Worm (Caenorhabditis elegans) whole organism, young adult: ENCODE measurements around the gene K02E11.3.

Source experiments
- athp-1 ChIP-seq: sonication (generic microtip); optimal IDR thresholded peaks from 2 replicates; lab custom pipeline; 2017; ENCODE audit warnings: mild to moderate bottlenecking, missing genetic modification characterization, missing compliant biosample characterization
- chd-7 ChIP-seq: sonication (generic microtip); optimal IDR thresholded peaks from 2 replicates; lab custom pipeline; 2016; ENCODE audit warnings: mild to moderate bottlenecking, missing genetic modification characterization, moderate library complexity, missing compliant biosample characterization
- gei-17 ChIP-seq: fragments of 200-800 bp; sonication (Bioruptor generic); optimal IDR thresholded peaks from 2 replicates; lab custom pipeline; 2018; ENCODE audit warnings: mild to moderate bottlenecking, missing genetic modification characterization, missing compliant biosample characterization
- madf-6 ChIP-seq: fragments of 200-800 bp; sonication (Bioruptor generic); IDR thresholded peaks from 2 replicates; pipeline ENCODE4 v1.3.6; 2022; ENCODE audit warnings: missing genetic modification reagents, missing genetic modification characterization, missing compliant biosample characterization
- nfya-2 ChIP-seq: fragments of 200-800 bp; sonication (Bioruptor generic); IDR thresholded peaks from 2 replicates; pipeline ENCODE4 v1.3.6; 2022; ENCODE audit warnings: missing genetic modification reagents, missing genetic modification characterization, missing compliant biosample characterization
- pha-4 ChIP-seq: fragments of 150-350 bp; sonication (generic microtip); optimal IDR thresholded peaks from 2 replicates; lab custom pipeline; 2014; ENCODE audit warnings: missing biosample characterization, missing genetic modification reagents, missing genetic modification characterization
- repo-1 ChIP-seq: sonication (generic microtip); optimal IDR thresholded peaks from 2 replicates; lab custom pipeline; 2017; ENCODE audit warnings: mild to moderate bottlenecking, missing genetic modification characterization, missing compliant biosample characterization
- tbp1 ChIP-seq: fragments of 200-800 bp; sonication (Bioruptor generic); optimal IDR thresholded peaks from 2 replicates; lab custom pipeline; 2018; ENCODE audit warnings: mild to moderate bottlenecking, missing genetic modification characterization, missing compliant biosample characterization
- ztf-28 ChIP-seq: fragments of 200-800 bp; sonication (Bioruptor generic); IDR thresholded peaks from 2 replicates; pipeline ENCODE4 v1.3.6; 2022; ENCODE audit warnings: missing genetic modification reagents, missing genetic modification characterization, missing compliant biosample characterization

- TF ChIP-seq pha-4 (tag; lab: Kevin White, UChicago) (no peak), tbp1 (GFP tag; lab: Kevin White, UChicago) (no peak), repo-1 (tag; lab: Kevin White, UChicago) (no peak), athp-1 (tag; lab: Kevin White, UChicago) (no peak), gei-17 (GFP tag; lab: Kevin White, UChicago) (no peak), nfya-2 (no peak), chd-7 (no peak), ztf-28 (GFP tag; lab: Robert Waterston, UW) (no peak), madf-6 (no peak)
Measured at ce11 chrV:14226373-14226772, 20.3 kb downstream of the K02E11.3 start, which contains the start of gene nep-21.
